Fruit fly (Drosophila melanogaster) whole organism, wandering third instar larva: ENCODE measurements around the gene Sec10.
A peak's percentile ranks its signal among the peaks of the same experiment; 100 is the strongest.

Source experiments
- Abd-B ChIP-seq: fragments of >200 bp; optimal IDR thresholded peaks from 2 replicates; lab custom pipeline; 2017; ENCODE audit warnings: missing biosample characterization, missing genetic modification characterization
- CG32264 ChIP-seq: fragments of 200-800 bp; sonication (Bioruptor generic); optimal IDR thresholded peaks from 2 replicates; lab custom pipeline; 2016; ENCODE audit warnings: missing biosample characterization, missing genetic modification characterization
- CG9705 ChIP-seq: fragments of 200-800 bp; sonication (Bioruptor generic); optimal IDR thresholded peaks from 2 replicates; lab custom pipeline; 2018; ENCODE audit warnings: missing biosample characterization, mild to moderate bottlenecking, missing genetic modification characterization
- CrebA ChIP-seq: fragments of 200-800 bp; sonication (Bioruptor generic); optimal IDR thresholded peaks from 2 replicates; lab custom pipeline; 2016; ENCODE audit warnings: missing biosample characterization, mild to moderate bottlenecking, missing genetic modification characterization, borderline replicate concordance
- Dfd ChIP-seq: fragments of >200 bp; optimal IDR thresholded peaks from 2 replicates; lab custom pipeline; 2017; ENCODE audit warnings: missing biosample characterization, missing genetic modification characterization
- Dif ChIP-seq: fragments of 200-275, 200-300 bp; sonication (Bioruptor generic); optimal IDR thresholded peaks from 2 replicates; lab custom pipeline; 2018; ENCODE audit warnings: missing biosample characterization, missing genetic modification characterization; ENCODE audit not compliant: partially characterized antibody
- GATAd ChIP-seq: sonication (Bioruptor generic); optimal IDR thresholded peaks from 2 replicates; lab custom pipeline; 2016; ENCODE audit warnings: missing biosample characterization, missing genetic modification characterization
- HLH106 ChIP-seq: fragments of 200-800 bp; optimal IDR thresholded peaks from 3 replicates; lab custom pipeline; 2019; ENCODE audit warnings: missing biosample characterization, mild to moderate bottlenecking, missing genetic modification characterization, moderate library complexity
- Hnf4 ChIP-seq: fragments of 200-800 bp; sonication (Bioruptor generic); optimal IDR thresholded peaks from 2 replicates; lab custom pipeline; 2016; ENCODE audit warnings: missing biosample characterization, mild to moderate bottlenecking, missing genetic modification characterization
- Hr78 ChIP-seq: fragments of >200 bp; optimal IDR thresholded peaks from 2 replicates; lab custom pipeline; 2017; ENCODE audit warnings: missing biosample characterization, missing genetic modification characterization
- Hr83 ChIP-seq: fragments of 200-300 bp; sonication (Bioruptor generic); optimal IDR thresholded peaks from 2 replicates; lab custom pipeline; 2016; ENCODE audit warnings: missing biosample characterization, mild to moderate bottlenecking, missing genetic modification characterization, moderate library complexity; ENCODE audit not compliant: poor library complexity, severe bottlenecking
- Jra ChIP-seq: sonication (Bioruptor generic); optimal IDR thresholded peaks from 2 replicates; lab custom pipeline; 2016; ENCODE audit warnings: missing biosample characterization, missing genetic modification characterization
- Mio ChIP-seq: sonication (Bioruptor generic); optimal IDR thresholded peaks from 2 replicates; lab custom pipeline; 2016; ENCODE audit warnings: missing biosample characterization, missing genetic modification characterization
- Myc ChIP-seq: fragments of >200 bp; optimal IDR thresholded peaks from 2 replicates; lab custom pipeline; 2017
- N ChIP-seq: fragments of >200 bp; optimal IDR thresholded peaks from 2 replicates; lab custom pipeline; 2018; ENCODE audit warnings: missing biosample characterization, missing external identifiers, missing genetic modification characterization
- OdsH ChIP-seq: fragments of 200-800 bp; sonication (Bioruptor generic); optimal IDR thresholded peaks from 2 replicates; lab custom pipeline; 2016; ENCODE audit warnings: missing biosample characterization, mild to moderate bottlenecking, missing genetic modification characterization
- Rel ChIP-seq, 2 experiments: fragments of 200-800 bp; sonication (Bioruptor generic) in 1 of 2; optimal IDR thresholded peaks; 2 replicates in 1 of 2; 3 replicates in 1 of 2; lab custom pipeline; 2016 to 2019; ENCODE audit warnings: mild to moderate bottlenecking in 2 of 2, missing biosample characterization in 2 of 2, missing genetic modification characterization in 2 of 2, moderate library complexity in 1 of 2
- Sp1 ChIP-seq: fragments of 200-800 bp; sonication (Bioruptor generic); optimal IDR thresholded peaks from 3 replicates; lab custom pipeline; 2019; ENCODE audit warnings: missing biosample characterization, mild to moderate bottlenecking, missing genetic modification characterization, moderate library complexity
- Vsx2 ChIP-seq: fragments of 200-300, 225-300 bp; sonication (Bioruptor generic); optimal IDR thresholded peaks from 2 replicates; lab custom pipeline; 2018; ENCODE audit warnings: missing biosample characterization, missing genetic modification characterization; ENCODE audit not compliant: partially characterized antibody
- br ChIP-seq: fragments of 200-800 bp; sonication (Bioruptor generic); optimal IDR thresholded peaks from 2 replicates; lab custom pipeline; 2016; ENCODE audit warnings: missing biosample characterization, missing genetic modification characterization
- brk ChIP-seq: fragments of 200-800 bp; sonication (Bioruptor generic); optimal IDR thresholded peaks from 2 replicates; lab custom pipeline; 2016; ENCODE audit warnings: missing biosample characterization, mild to moderate bottlenecking, missing genetic modification characterization
- dl ChIP-seq, 2 experiments: fragments of 175-275, 200-275 bp in 1 of 2; fragments of 200-275 bp in 1 of 2; sonication (Bioruptor generic); optimal IDR thresholded peaks; lab custom pipeline; 2018; ENCODE audit warnings: mild to moderate bottlenecking in 2 of 2, missing biosample characterization in 2 of 2, missing genetic modification characterization in 2 of 2, moderate library complexity in 2 of 2; ENCODE audit not compliant: partially characterized antibody in 2 of 2, insufficient read depth in 1 of 2
- dmrt93B ChIP-seq: fragments of 200-800 bp; sonication (Bioruptor generic); optimal IDR thresholded peaks from 2 replicates; lab custom pipeline; 2018; ENCODE audit warnings: missing biosample characterization, mild to moderate bottlenecking, missing genetic modification characterization
- dsf ChIP-seq: sonication (Bioruptor generic); optimal IDR thresholded peaks from 2 replicates; lab custom pipeline; 2016; ENCODE audit warnings: missing biosample characterization, missing genetic modification characterization, borderline replicate concordance
- ey ChIP-seq: fragments of 200-800 bp; sonication (Bioruptor generic); optimal IDR thresholded peaks from 2 replicates; lab custom pipeline; 2016; ENCODE audit warnings: missing biosample characterization, missing genetic modification characterization
- foxo ChIP-seq, 2 experiments: fragments of 200-800 bp; sonication (Bioruptor generic); optimal IDR thresholded peaks; 2 replicates in 1 of 2; 3 replicates in 1 of 2; lab custom pipeline; 2016 to 2017; ENCODE audit warnings: missing biosample characterization in 2 of 2, missing genetic modification characterization in 2 of 2
- fru ChIP-seq: fragments of 200-800 bp; sonication (Bioruptor generic); optimal IDR thresholded peaks from 3 replicates; lab custom pipeline; 2016; ENCODE audit warnings: missing biosample characterization, mild to moderate bottlenecking, missing genetic modification characterization
- h ChIP-seq: fragments of 200-800 bp; sonication (Bioruptor generic); optimal IDR thresholded peaks from 3 replicates; lab custom pipeline; 2016; ENCODE audit warnings: missing biosample characterization, mild to moderate bottlenecking, missing genetic modification characterization
- jim ChIP-seq: fragments of 175-275, 200-325 bp; sonication (Bioruptor generic); optimal IDR thresholded peaks from 2 replicates; lab custom pipeline; 2016; ENCODE audit warnings: missing biosample characterization, mild to moderate bottlenecking, missing genetic modification characterization
- lola ChIP-seq: fragments of >200 bp; optimal IDR thresholded peaks from 2 replicates; lab custom pipeline; 2017; ENCODE audit warnings: missing biosample characterization, missing genetic modification characterization
- psq ChIP-seq: fragments of 200-800 bp; sonication (Bioruptor generic); optimal IDR thresholded peaks from 3 replicates; lab custom pipeline; 2017; ENCODE audit warnings: missing biosample characterization, mild to moderate bottlenecking, missing genetic modification characterization, moderate library complexity
- rgr ChIP-seq: fragments of 200-800 bp; sonication (Bioruptor generic); optimal IDR thresholded peaks from 3 replicates; lab custom pipeline; 2016; ENCODE audit warnings: missing biosample characterization, mild to moderate bottlenecking, missing genetic modification characterization
- sage ChIP-seq: fragments of 200-800 bp; sonication (Bioruptor generic); optimal IDR thresholded peaks from 2 replicates; lab custom pipeline; 2016; ENCODE audit warnings: missing biosample characterization, mild to moderate bottlenecking, missing genetic modification characterization
- sv ChIP-seq: fragments of 200-800 bp; sonication (Bioruptor generic); optimal IDR thresholded peaks from 3 replicates; lab custom pipeline; 2016; ENCODE audit warnings: missing biosample characterization, missing genetic modification characterization
- tai ChIP-seq: sonication (Bioruptor generic); optimal IDR thresholded peaks from 2 replicates; lab custom pipeline; 2016; ENCODE audit warnings: missing biosample characterization, missing genetic modification characterization
- usp ChIP-seq: fragments of >200 bp; optimal IDR thresholded peaks from 2 replicates; lab custom pipeline; 2017; ENCODE audit warnings: missing biosample characterization, missing genetic modification characterization
- woc ChIP-seq: sonication (Bioruptor generic); optimal IDR thresholded peaks from 2 replicates; lab custom pipeline; 2016; ENCODE audit warnings: missing biosample characterization, mild to moderate bottlenecking, missing genetic modification characterization

Sec10 gene

DNA sequence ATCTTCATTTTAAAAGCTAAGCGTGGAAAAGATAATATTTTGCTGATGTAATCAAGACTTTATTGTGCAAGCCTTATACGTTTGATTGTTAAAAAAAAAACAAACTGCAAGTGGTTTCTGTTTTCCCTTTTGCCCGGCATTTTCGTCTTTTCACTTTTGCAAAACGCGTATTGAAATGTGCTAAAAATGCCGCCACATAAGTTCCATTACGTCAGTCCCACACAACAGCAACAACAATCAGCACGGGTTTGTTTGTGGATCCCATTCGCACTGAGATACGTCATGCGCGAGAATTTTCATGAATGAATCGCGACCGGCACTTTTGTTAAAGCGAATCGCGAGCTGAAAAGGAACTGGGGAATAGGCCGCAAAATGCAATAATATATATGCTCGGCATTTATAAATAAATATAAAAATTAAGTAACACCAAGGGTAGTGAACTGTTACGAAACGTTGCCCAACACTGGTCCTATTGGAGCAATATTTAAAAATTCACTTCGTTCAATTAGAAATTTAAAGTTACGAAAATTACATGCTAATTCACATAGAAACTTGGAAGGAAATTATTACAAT is 28.5 kb upstream of the Sec10 start:
- TF ChIP-seq Mio (GFP tag; lab: Kevin White, UChicago) (no peak), OdsH (GFP tag; lab: Kevin White, UChicago) (peak; percentile 71), dl (GFP tag; optimal IDR thresholded peaks at IDR 0.05; lab: Kevin White, UChicago; ENCODE audit: insufficient read depth in 1 of 2, partially characterized antibody in 2 of 2) (no peak), Hr78 (GFP tag; lab: Kevin White, UChicago) (no peak), brk (GFP tag; lab: Kevin White, UChicago) (peak; percentile 86), fru (GFP tag; lab: Kevin White, UChicago) (peak; percentile 73), CG32264 (GFP tag; lab: Kevin White, UChicago) (peak; percentile 24), Vsx2 (GFP tag; lab: Kevin White, UChicago) (no peak), tai (no peak), Myc (lab: Kevin White, UChicago) (no peak), Rel (GFP tag; optimal IDR thresholded peaks at IDR 0.05; lab: Kevin White, UChicago) (no peak), Rel (tag; optimal IDR thresholded peaks at IDR 0.05; lab: Kevin White, UChicago) (peak; percentile 33), Hr83 (GFP tag; lab: Kevin White, UChicago) (peak; percentile 39), Abd-B (GFP tag; lab: Kevin White, UChicago) (no peak), lola (GFP tag; lab: Kevin White, UChicago) (no peak), Jra (GFP tag; lab: Kevin White, UChicago) (peak; percentile 74), Dif (GFP tag; lab: Kevin White, UChicago) (no peak), dsf (GFP tag; lab: Kevin White, UChicago) (peak; percentile 9), Sp1 (GFP tag; lab: Kevin White, UChicago) (peak; percentile 37), dmrt93B (GFP tag; lab: Kevin White, UChicago) (no peak), N (GFP tag; lab: Kevin White, UChicago) (no peak), sage (peak; percentile 49), psq (no peak), woc (GFP tag; lab: Kevin White, UChicago) (peak; percentile 47), sv (peak; percentile 43), rgr (GFP tag; lab: Kevin White, UChicago) (peak; percentile 75), h (GFP tag; lab: Kevin White, UChicago) (peak; percentile 84), Hnf4 (GFP tag; lab: Kevin White, UChicago) (peak; percentile 72), usp (no peak), GATAd (GFP tag; lab: Kevin White, UChicago) (no peak), CrebA (no peak), br (peak; percentile 78), ey (GFP tag; lab: Kevin White, UChicago) (peak; percentile 59), jim (GFP tag; lab: Kevin White, UChicago) (no peak), Dfd (GFP tag; lab: Kevin White, UChicago) (no peak), CG9705 (GFP tag; lab: Kevin White, UChicago) (no peak), HLH106 (peak; percentile 44), foxo (GFP tag; optimal IDR thresholded peaks at IDR 0.05; lab: Kevin White, UChicago) (peak; percentile 7 to 77)

DNA sequence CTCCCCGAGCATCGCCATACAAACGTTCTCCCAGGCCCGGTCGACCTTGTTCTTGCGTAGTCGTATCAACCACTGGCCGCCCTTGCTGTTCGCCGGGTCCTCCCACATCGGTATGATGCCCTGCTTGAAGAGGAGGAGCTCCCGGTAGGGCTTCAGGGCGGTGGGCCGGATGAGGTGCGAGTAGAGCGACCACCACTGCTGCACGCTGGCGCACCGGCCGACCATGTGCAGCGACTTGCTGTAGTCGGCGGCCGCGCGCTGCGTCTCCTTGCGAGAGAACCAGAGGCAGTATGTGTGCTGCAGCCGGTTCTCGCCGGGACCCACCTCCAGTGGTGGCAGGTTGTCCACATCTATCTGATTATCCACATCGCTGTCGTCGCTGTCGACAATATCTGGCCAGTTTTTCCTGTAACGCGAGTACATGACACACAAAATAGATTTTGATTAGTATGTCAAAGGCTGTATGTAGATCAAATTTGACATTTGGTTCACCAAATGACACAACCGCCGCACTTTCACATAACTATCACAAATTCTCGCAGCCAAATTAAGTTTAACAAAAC is 27.7 kb upstream of the Sec10 start, which contains the start of gene CG10694:
TSS of gene CG10694 (plus strand) at position 513 of the 563 bp plus-strand sequence.
- TF ChIP-seq sage (no peak), Dif (GFP tag; lab: Kevin White, UChicago) (no peak), brk (GFP tag; lab: Kevin White, UChicago) (no peak), OdsH (GFP tag; lab: Kevin White, UChicago) (no peak), Hr78 (GFP tag; lab: Kevin White, UChicago) (no peak), dsf (GFP tag; lab: Kevin White, UChicago) (no peak), CG9705 (GFP tag; lab: Kevin White, UChicago) (no peak), woc (GFP tag; lab: Kevin White, UChicago) (no peak), Rel (GFP tag; optimal IDR thresholded peaks at IDR 0.05; lab: Kevin White, UChicago) (no peak), Rel (tag; optimal IDR thresholded peaks at IDR 0.05; lab: Kevin White, UChicago) (no peak), br (no peak), dl (GFP tag; optimal IDR thresholded peaks at IDR 0.05; lab: Kevin White, UChicago; ENCODE audit: insufficient read depth in 1 of 2, partially characterized antibody in 2 of 2) (no peak), psq (no peak), N (GFP tag; lab: Kevin White, UChicago) (no peak), jim (GFP tag; lab: Kevin White, UChicago) (no peak), CrebA (no peak), foxo (GFP tag; optimal IDR thresholded peaks at IDR 0.05; lab: Kevin White, UChicago) (no peak)
